Fruit fly (Drosophila melanogaster) whole organism, prepupa: ENCODE data around the gene Cf2.

Source experiments
- CG15336 ChIP-seq: fragments of 200-800 bp; sonication (Bioruptor generic); IDR thresholded peaks from 2 replicates; pipeline ENCODE4 v1.3.6; 2022; ENCODE audit warnings: missing biosample characterization, missing genetic modification characterization
- CG6792 ChIP-seq: fragments of 200-800 bp; sonication (Bioruptor generic); optimal IDR thresholded peaks from 3 replicates; lab custom pipeline; 2016; ENCODE audit warnings: missing biosample characterization, missing genetic modification characterization
- CG6808 ChIP-seq: fragments of 200-800 bp; sonication (Bioruptor generic); optimal IDR thresholded peaks from 3 replicates; lab custom pipeline; 2017; ENCODE audit warnings: missing biosample characterization, missing genetic modification characterization, mild to moderate bottlenecking, moderate library complexity, missing genetic modification reagents
- Gug ChIP-seq: fragments of 200-800 bp; sonication (Bioruptor generic); IDR thresholded peaks from 2 replicates; pipeline ENCODE4 v1.3.6; 2022; ENCODE audit warnings: missing biosample characterization, missing genetic modification characterization
- Hr39 ChIP-seq: fragments of 200-800 bp; sonication (Bioruptor generic); optimal IDR thresholded peaks from 2 replicates; lab custom pipeline; 2016; ENCODE audit warnings: missing biosample characterization, missing genetic modification characterization
- Lpt ChIP-seq: fragments of 200-800 bp; sonication (Bioruptor generic); optimal IDR thresholded peaks from 3 replicates; lab custom pipeline; 2016; ENCODE audit warnings: missing biosample characterization, missing genetic modification characterization
- Met ChIP-seq: fragments of 200-800 bp; sonication (Bioruptor generic); optimal IDR thresholded peaks from 3 replicates; lab custom pipeline; 2016; ENCODE audit warnings: missing biosample characterization, missing genetic modification characterization
- Sox102F ChIP-seq: fragments of 200-800 bp; sonication (Bioruptor generic); optimal IDR thresholded peaks from 2 replicates; lab custom pipeline; 2016; ENCODE audit warnings: missing biosample characterization, mild to moderate bottlenecking, missing genetic modification characterization
- Sox15 ChIP-seq: fragments of 200-800 bp; sonication (Bioruptor generic); optimal IDR thresholded peaks from 3 replicates; lab custom pipeline; 2016; ENCODE audit warnings: missing biosample characterization, missing genetic modification characterization
- dac ChIP-seq: fragments of 200-800 bp; sonication (Bioruptor generic); optimal IDR thresholded peaks from 2 replicates; lab custom pipeline; 2017; ENCODE audit warnings: missing biosample characterization, mild to moderate bottlenecking, missing genetic modification characterization
- fd85E ChIP-seq: fragments of 200-800 bp; sonication (Bioruptor generic); optimal IDR thresholded peaks from 3 replicates; lab custom pipeline; 2016; ENCODE audit warnings: missing biosample characterization, missing genetic modification characterization
- lz ChIP-seq: fragments of 200-800 bp; sonication (Bioruptor generic); optimal IDR thresholded peaks from 3 replicates; lab custom pipeline; 2016; ENCODE audit warnings: missing biosample characterization, missing genetic modification characterization
- net ChIP-seq: fragments of 200-800 bp; sonication (Bioruptor generic); optimal IDR thresholded peaks from 3 replicates; lab custom pipeline; 2016; ENCODE audit warnings: missing biosample characterization, missing genetic modification characterization
- svp ChIP-seq: fragments of 200-800 bp; sonication (Bioruptor generic); peaks from one replicate; lab custom pipeline; 2016; ENCODE audit warnings: missing biosample characterization, missing genetic modification characterization

DNA sequence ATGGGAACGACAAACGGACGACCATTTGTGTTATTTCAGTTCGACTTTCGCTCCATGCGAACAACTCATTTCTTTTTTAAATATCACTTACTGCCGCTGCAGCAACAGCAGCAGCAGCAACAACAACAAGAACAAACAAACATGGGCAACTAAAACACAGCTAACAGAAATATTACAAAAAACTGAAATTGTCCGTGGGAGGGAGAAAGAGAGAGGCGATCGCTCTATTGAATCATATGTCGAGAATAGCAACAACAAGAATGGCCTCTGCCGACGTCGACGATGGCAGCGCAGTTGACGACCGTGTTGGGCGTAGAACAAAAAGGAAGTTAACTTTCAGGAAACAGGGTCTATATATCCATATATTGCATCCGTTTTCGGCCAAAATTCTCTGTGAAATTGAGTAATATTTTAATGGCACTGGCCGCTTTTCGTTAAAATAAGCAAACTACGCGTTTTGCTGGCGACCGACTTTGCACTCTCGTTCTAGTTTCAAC lies 36.2 kb downstream of the Cf2 start:
- TF ChIP-seq fd85E = no peak
- no peak for TF ChIP-seq CG6808 (GFP tag; lab: Kevin White, UChicago)
- no peak for TF ChIP-seq Met (GFP tag; lab: Kevin White, UChicago)
- TF ChIP-seq CG6792 = no peak
- TF ChIP-seq Sox102F (GFP tag; lab: Kevin White, UChicago) = no peak
- no peak for TF ChIP-seq net (GFP tag; lab: Kevin White, UChicago)
- no peak for TF ChIP-seq Sox15 (GFP tag; lab: Kevin White, UChicago)
- no peak for TF ChIP-seq Lpt (GFP tag; lab: Kevin White, UChicago)
- TF ChIP-seq svp (GFP tag; lab: Kevin White, UChicago) = no peak
- no peak for TF ChIP-seq dac (GFP tag; lab: Kevin White, UChicago)
- TF ChIP-seq Hr39 = no peak
- TF ChIP-seq lz (GFP tag; lab: Kevin White, UChicago) = no peak
- TF ChIP-seq CG15336 (GFP tag; lab: Robert Waterston, UW) = 0 out of 2 replicates have a peak, but pooled peaks have one; percentile 10
- TF ChIP-seq Gug (GFP tag; lab: Robert Waterston, UW) = no peak
